Fruit fly (Drosophila melanogaster): ENCODE results near the gene Polr3F.

Polr3F gene

dm6 chr3R:22367126-22368076 is at the start of gene Polr3F, which contains the start of gene PyK:
Gene Polr3F (minus strand): TSS chr3R:22367373.
Gene PyK (plus strand): TSS chr3R:22367536.
- no peak for TF ChIP-seq Dif (GFP tag; optimal IDR thresholded peaks at IDR 0.05; ENCODE audit: partially characterized antibody)
- peak; percentile 53 for TF ChIP-seq dsf (GFP tag; optimal IDR thresholded peaks at IDR 0.05; ENCODE audit: borderline replicate concordance)
- TF ChIP-seq Hnf4 (GFP tag; optimal IDR thresholded peaks at IDR 0.05) = peak; percentile 37
- TF ChIP-seq CG32264 (GFP tag; optimal IDR thresholded peaks at IDR 0.05) = no peak
- no peak for TF ChIP-seq N (GFP tag; optimal IDR thresholded peaks at IDR 0.05)
- no peak for TF ChIP-seq Rel (GFP tag; optimal IDR thresholded peaks at IDR 0.05)
- TF ChIP-seq Rel (tag; optimal IDR thresholded peaks at IDR 0.05) = peak; percentile 10
- peak; percentile 28 for TF ChIP-seq ey (GFP tag; optimal IDR thresholded peaks at IDR 0.05)
- peak; percentile 14 for TF ChIP-seq OdsH (GFP tag; optimal IDR thresholded peaks at IDR 0.05)
- TF ChIP-seq h (GFP tag; optimal IDR thresholded peaks at IDR 0.05) = peak; percentile 46
- no peak for TF ChIP-seq jim (GFP tag; optimal IDR thresholded peaks at IDR 0.05)
- TF ChIP-seq lola (GFP tag; optimal IDR thresholded peaks at IDR 0.05) = no peak
- no peak for TF ChIP-seq fru (GFP tag; optimal IDR thresholded peaks at IDR 0.05)
- no peak for TF ChIP-seq GATAd (GFP tag; optimal IDR thresholded peaks at IDR 0.05)
- no peak for TF ChIP-seq br (GFP tag; optimal IDR thresholded peaks at IDR 0.05)
- no peak for TF ChIP-seq Vsx2 (GFP tag; optimal IDR thresholded peaks at IDR 0.05; ENCODE audit: partially characterized antibody)
- TF ChIP-seq woc (GFP tag; optimal IDR thresholded peaks at IDR 0.05) = no peak
- TF ChIP-seq CG9705 (GFP tag; optimal IDR thresholded peaks at IDR 0.05) = peak; percentile 12
- TF ChIP-seq Jra (GFP tag; optimal IDR thresholded peaks at IDR 0.05) = peak; percentile 19
- no peak for TF ChIP-seq psq (GFP tag; optimal IDR thresholded peaks at IDR 0.05)
- TF ChIP-seq dl (GFP tag; optimal IDR thresholded peaks at IDR 0.05; ENCODE audit: insufficient read depth in 1 of 2, partially characterized antibody in 2 of 2) = no peak
- peak; percentile 8 for TF ChIP-seq rgr (GFP tag; optimal IDR thresholded peaks at IDR 0.05)
- TF ChIP-seq Abd-B (GFP tag; optimal IDR thresholded peaks at IDR 0.05) = no peak
- no peak for TF ChIP-seq Hr83 (GFP tag; optimal IDR thresholded peaks at IDR 0.05; ENCODE audit: poor library complexity, severe bottlenecking)
- no peak for TF ChIP-seq brk (GFP tag; optimal IDR thresholded peaks at IDR 0.05)
- no peak for TF ChIP-seq tai (GFP tag; optimal IDR thresholded peaks at IDR 0.05)
- no peak for TF ChIP-seq pan (optimal IDR thresholded peaks at IDR 0.05)
- TF ChIP-seq Myc (optimal IDR thresholded peaks at IDR 0.05) = peak; percentile 0
- no peak for TF ChIP-seq Hr78 (GFP tag; optimal IDR thresholded peaks at IDR 0.05)
- TF ChIP-seq sage (GFP tag; optimal IDR thresholded peaks at IDR 0.05) = no peak
- TF ChIP-seq Sp1 (GFP tag; optimal IDR thresholded peaks at IDR 0.05) = peak; percentile 31
- TF ChIP-seq usp (GFP tag; optimal IDR thresholded peaks at IDR 0.05) = no peak
- TF ChIP-seq foxo (GFP tag; optimal IDR thresholded peaks at IDR 0.05) = peak in 1 of 2 experiments; percentile 42
- peak; percentile 28 for TF ChIP-seq HLH106 (tag; optimal IDR thresholded peaks at IDR 0.05)
- TF ChIP-seq sv (GFP tag; optimal IDR thresholded peaks at IDR 0.05) = peak; percentile 50
- TF ChIP-seq Mio (GFP tag; optimal IDR thresholded peaks at IDR 0.05) = no peak
- TF ChIP-seq dmrt93B (GFP tag; optimal IDR thresholded peaks at IDR 0.05) = no peak
- TF ChIP-seq Dfd (GFP tag; optimal IDR thresholded peaks at IDR 0.05) = no peak
- TF ChIP-seq CrebA (GFP tag; optimal IDR thresholded peaks at IDR 0.05; ENCODE audit: borderline replicate concordance) = no peak

DNA sequence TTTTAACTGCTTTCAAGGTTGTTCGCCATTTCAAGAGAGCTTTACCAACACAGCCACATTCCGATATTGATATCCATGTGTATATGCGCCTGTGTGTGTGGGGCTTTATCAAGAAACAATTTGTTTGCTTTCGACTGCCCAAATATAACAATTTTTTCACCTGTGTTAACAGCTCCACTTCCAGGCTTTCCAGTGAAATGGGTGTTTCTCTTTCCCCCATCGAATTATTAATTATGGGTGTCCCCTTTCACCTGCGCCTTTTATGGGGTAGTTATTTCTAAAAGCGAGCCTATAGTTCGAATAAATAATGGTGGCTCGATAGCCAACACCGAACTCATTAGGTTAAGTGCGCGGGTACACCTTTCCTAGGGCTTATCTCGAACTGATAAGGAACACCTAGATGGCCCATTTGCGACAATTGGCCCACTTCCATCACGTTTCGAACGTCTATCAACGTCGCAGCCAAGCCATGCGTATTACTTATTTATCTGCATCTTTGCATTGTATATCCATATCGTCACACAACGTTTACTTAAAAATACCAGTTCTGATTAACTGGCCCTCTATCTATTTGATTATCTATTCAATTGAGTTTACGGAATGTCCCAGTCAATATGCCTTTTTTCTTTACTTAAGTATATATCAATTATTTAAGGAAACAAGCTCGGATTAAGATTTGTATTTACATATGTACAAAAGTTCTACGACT is 44.9 kb upstream of the Polr3F start:
- TF ChIP-seq HLH106 (tag; optimal IDR thresholded peaks at IDR 0.05) = no peak
- TF ChIP-seq Hr83 (GFP tag; optimal IDR thresholded peaks at IDR 0.05; ENCODE audit: poor library complexity, severe bottlenecking) = peak; percentile 91
- peak; percentile 59 for TF ChIP-seq OdsH (GFP tag; optimal IDR thresholded peaks at IDR 0.05)
- no peak for TF ChIP-seq dsf (GFP tag; optimal IDR thresholded peaks at IDR 0.05; ENCODE audit: borderline replicate concordance)
- TF ChIP-seq Jra (GFP tag; optimal IDR thresholded peaks at IDR 0.05) = no peak
- TF ChIP-seq Myc (optimal IDR thresholded peaks at IDR 0.05) = no peak
- TF ChIP-seq lola (GFP tag; optimal IDR thresholded peaks at IDR 0.05) = no peak
- TF ChIP-seq Mio (GFP tag; optimal IDR thresholded peaks at IDR 0.05) = no peak
- TF ChIP-seq Abd-B (GFP tag; optimal IDR thresholded peaks at IDR 0.05) = no peak
- no peak for TF ChIP-seq CG32264 (GFP tag; optimal IDR thresholded peaks at IDR 0.05)
- no peak for TF ChIP-seq psq (GFP tag; optimal IDR thresholded peaks at IDR 0.05)
- no peak for TF ChIP-seq N (GFP tag; optimal IDR thresholded peaks at IDR 0.05)
- TF ChIP-seq Hnf4 (GFP tag; optimal IDR thresholded peaks at IDR 0.05) = peak; percentile 58
- no peak for TF ChIP-seq usp (GFP tag; optimal IDR thresholded peaks at IDR 0.05)
- no peak for TF ChIP-seq CrebA (GFP tag; optimal IDR thresholded peaks at IDR 0.05; ENCODE audit: borderline replicate concordance)
- no peak for TF ChIP-seq jim (GFP tag; optimal IDR thresholded peaks at IDR 0.05)
- TF ChIP-seq Dfd (GFP tag; optimal IDR thresholded peaks at IDR 0.05) = no peak
- TF ChIP-seq rgr (GFP tag; optimal IDR thresholded peaks at IDR 0.05) = peak; percentile 59
- peak in 1 of 2 experiments; percentile 12 for TF ChIP-seq foxo (GFP tag; optimal IDR thresholded peaks at IDR 0.05)
- TF ChIP-seq brk (GFP tag; optimal IDR thresholded peaks at IDR 0.05) = no peak
- no peak for TF ChIP-seq Vsx2 (GFP tag; optimal IDR thresholded peaks at IDR 0.05; ENCODE audit: partially characterized antibody)
- no peak for TF ChIP-seq dmrt93B (GFP tag; optimal IDR thresholded peaks at IDR 0.05)
- TF ChIP-seq ey (GFP tag; optimal IDR thresholded peaks at IDR 0.05) = no peak
- TF ChIP-seq Rel (GFP tag; optimal IDR thresholded peaks at IDR 0.05) = no peak
- TF ChIP-seq Rel (tag; optimal IDR thresholded peaks at IDR 0.05) = peak; percentile 33
- no peak for TF ChIP-seq tai (GFP tag; optimal IDR thresholded peaks at IDR 0.05)
- TF ChIP-seq sage (GFP tag; optimal IDR thresholded peaks at IDR 0.05) = peak; percentile 23
- TF ChIP-seq Hr78 (GFP tag; optimal IDR thresholded peaks at IDR 0.05) = no peak
- TF ChIP-seq woc (GFP tag; optimal IDR thresholded peaks at IDR 0.05) = no peak
- peak; percentile 34 for TF ChIP-seq Sp1 (GFP tag; optimal IDR thresholded peaks at IDR 0.05)
- TF ChIP-seq fru (GFP tag; optimal IDR thresholded peaks at IDR 0.05) = peak; percentile 43
- no peak for TF ChIP-seq GATAd (GFP tag; optimal IDR thresholded peaks at IDR 0.05)
- TF ChIP-seq h (GFP tag; optimal IDR thresholded peaks at IDR 0.05) = peak; percentile 57
- TF ChIP-seq sv (GFP tag; optimal IDR thresholded peaks at IDR 0.05) = no peak
- no peak for TF ChIP-seq dl (GFP tag; optimal IDR thresholded peaks at IDR 0.05; ENCODE audit: insufficient read depth in 1 of 2, partially characterized antibody in 2 of 2)
- peak; percentile 49 for TF ChIP-seq br (GFP tag; optimal IDR thresholded peaks at IDR 0.05)
- no peak for TF ChIP-seq pan (optimal IDR thresholded peaks at IDR 0.05)

All from whole organism, wandering third instar larva.